Fruit fly (Drosophila melanogaster): Measurements from ENCODE around the gene Pfdn2.

DNA sequence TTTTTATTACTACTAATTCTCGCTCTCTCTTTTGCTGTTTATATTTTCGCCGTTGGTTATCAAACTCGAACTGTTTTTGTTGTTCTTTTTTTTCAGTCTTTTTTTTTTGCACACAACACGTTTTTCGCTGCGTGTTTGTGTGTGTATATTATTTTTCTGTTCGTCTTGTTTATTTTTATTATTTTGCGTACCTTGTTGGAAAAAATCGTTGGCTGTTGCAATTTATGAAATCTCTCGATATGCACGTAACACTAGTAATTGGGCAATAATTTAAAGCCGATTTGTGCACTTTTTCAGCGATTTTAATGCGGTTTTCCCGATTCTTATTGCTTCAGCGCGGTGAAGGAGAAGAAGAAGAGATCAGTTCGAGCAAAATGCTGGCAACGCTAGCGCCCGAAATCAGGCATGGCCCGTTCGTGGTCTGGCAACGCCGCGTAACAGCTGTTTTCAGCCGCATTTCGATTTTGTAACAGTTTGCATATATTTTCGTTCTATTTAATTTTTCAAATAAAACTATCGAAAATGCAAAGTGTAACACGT is 46.3 kb upstream of the Pfdn2 start, which contains the start of the genes FoxK and mRpL2:
- peak; percentile 92 for TF ChIP-seq CG8119 (GFP tag; IDR thresholded peaks at IDR 0.05)
- TF ChIP-seq Ets21C (GFP tag; optimal IDR thresholded peaks at IDR 0.05), result peak; percentile 22
- no peak for TF ChIP-seq Eip93F (GFP tag; optimal IDR thresholded peaks at IDR 0.05)
